Worm (Caenorhabditis elegans) whole organism, young adult: ENCODE results near the gene F53A9.9.

Experiments used
- B0261.1 ChIP-seq: sonication (generic microtip); optimal IDR thresholded peaks from 2 replicates; lab custom pipeline; 2016; ENCODE audit warnings: mild to moderate bottlenecking, missing genetic modification characterization, moderate library complexity, missing compliant biosample characterization
- C06A6.2 ChIP-seq: fragments of 200-800 bp; sonication (Bioruptor generic); conservative IDR thresholded peaks from 2 replicates; pipeline ENCODE4 v1.3.6; 2022; ENCODE audit warnings: missing genetic modification characterization, missing compliant biosample characterization
- C17E4.6 ChIP-seq: fragments of 200-800 bp; sonication (Bioruptor generic); IDR thresholded peaks from 2 replicates; pipeline ENCODE4 v1.3.6; 2022; ENCODE audit warnings: missing genetic modification reagents, missing genetic modification characterization, missing compliant biosample characterization
- K11D2.4 ChIP-seq: fragments of 200-800 bp; sonication (Bioruptor generic); IDR thresholded peaks from 2 replicates; pipeline ENCODE4 v1.3.6; 2022; ENCODE audit warnings: missing genetic modification reagents, missing genetic modification characterization, missing compliant biosample characterization
- K12H6.12 ChIP-seq: fragments of 200-800 bp; sonication (Bioruptor generic); optimal IDR thresholded peaks from 2 replicates; lab custom pipeline; 2018; ENCODE audit warnings: mild to moderate bottlenecking, missing genetic modification characterization, missing compliant biosample characterization
- Y53F4B.3 ChIP-seq: fragments of 200-800 bp; sonication (Bioruptor generic); IDR thresholded peaks from 2 replicates; pipeline ENCODE4 v1.3.6; 2022; ENCODE audit warnings: missing genetic modification reagents, missing genetic modification characterization, missing compliant biosample characterization
- Y53G8AR.9 ChIP-seq: fragments of 200-800 bp; sonication (Bioruptor generic); conservative IDR thresholded peaks from 2 replicates; pipeline ENCODE4 v1.3.6; 2022; ENCODE audit warnings: missing genetic modification reagents, missing genetic modification characterization, missing compliant biosample characterization
- Y67H2A.10 ChIP-seq: fragments of 200-800 bp; sonication (Bioruptor generic); conservative IDR thresholded peaks from 2 replicates; pipeline ENCODE4 v1.3.6; 2022; ENCODE audit warnings: missing genetic modification reagents, missing genetic modification characterization, missing compliant biosample characterization
- attf-6 ChIP-seq: fragments of 200-800 bp; sonication (Bioruptor generic); IDR thresholded peaks from 2 replicates; pipeline ENCODE4 v1.3.6; 2022; ENCODE audit warnings: missing genetic modification reagents, missing genetic modification characterization, missing compliant biosample characterization
- bed-2 ChIP-seq: fragments of 200-800 bp; sonication (Bioruptor generic); IDR thresholded peaks from 2 replicates; pipeline ENCODE4 v1.3.6; 2022; ENCODE audit warnings: missing genetic modification reagents, missing genetic modification characterization, missing compliant biosample characterization
- cebp-1 ChIP-seq, 2 experiments: fragments of 200-800 bp in 1 of 2; sonication (Bioruptor generic) in 1 of 2; sonication (generic microtip) in 1 of 2; IDR thresholded peaks in 1 of 2; optimal IDR thresholded peaks in 1 of 2; 2 replicates each; pipeline versions ENCODE4 v1.3.6 to Lab custom; 2017 to 2022; ENCODE audit warnings: missing compliant biosample characterization in 2 of 2, missing genetic modification characterization in 2 of 2, mild to moderate bottlenecking in 1 of 2, missing genetic modification reagents in 1 of 2, moderate library complexity in 1 of 2
- ceh-40 ChIP-seq: fragments of 200-800 bp; sonication (Bioruptor generic); IDR thresholded peaks from 2 replicates; pipeline ENCODE4 v1.3.6; 2022; ENCODE audit warnings: missing genetic modification characterization, missing compliant biosample characterization
- dox-1 ChIP-seq: fragments of 200-800 bp; sonication (Bioruptor generic); IDR thresholded peaks from 2 replicates; pipeline ENCODE4 v1.3.6; 2022; ENCODE audit warnings: missing genetic modification reagents, missing genetic modification characterization, missing compliant biosample characterization
- dpl-1 ChIP-seq: fragments of 150-350 bp; optimal IDR thresholded peaks from 2 replicates; lab custom pipeline; 2014; ENCODE audit warnings: missing biosample characterization, missing genetic modification reagents, missing genetic modification characterization
- ets-4 ChIP-seq: fragments of 200-800 bp; sonication (Bioruptor generic); optimal IDR thresholded peaks from 2 replicates; lab custom pipeline; 2018; ENCODE audit warnings: mild to moderate bottlenecking, missing genetic modification characterization, missing compliant biosample characterization
- gei-17 ChIP-seq: fragments of 200-800 bp; sonication (Bioruptor generic); optimal IDR thresholded peaks from 2 replicates; lab custom pipeline; 2018; ENCODE audit warnings: mild to moderate bottlenecking, missing genetic modification characterization, missing compliant biosample characterization
- hmg-1.2 ChIP-seq: fragments of 200-800 bp; sonication (Bioruptor generic); IDR thresholded peaks from 2 replicates; pipeline ENCODE4 v1.3.6; 2022; ENCODE audit warnings: missing genetic modification reagents, missing genetic modification characterization, missing compliant biosample characterization
- let-607 ChIP-seq, 2 experiments: fragments of 200-800 bp in 1 of 2; sonication (Bioruptor generic) in 1 of 2; sonication (generic microtip) in 1 of 2; optimal IDR thresholded peaks; 2 replicates each; lab custom pipeline; 2016 to 2018; ENCODE audit warnings: mild to moderate bottlenecking in 2 of 2, missing compliant biosample characterization in 2 of 2, missing genetic modification characterization in 2 of 2, moderate library complexity in 2 of 2, missing genotype in 1 of 2
- lin-26 ChIP-seq: fragments of 200-800 bp; sonication (Bioruptor generic); IDR thresholded peaks from 2 replicates; pipeline ENCODE4 v1.3.6; 2022; ENCODE audit warnings: missing genetic modification reagents, missing genetic modification characterization, missing compliant biosample characterization
- lir-1 ChIP-seq: fragments of 200-800 bp; sonication (Bioruptor generic); conservative IDR thresholded peaks from 2 replicates; pipeline ENCODE4 v1.3.6; 2022; ENCODE audit warnings: missing genetic modification reagents, missing genetic modification characterization, missing compliant biosample characterization
- lsl-1 ChIP-seq: fragments of 200-800 bp; sonication (Bioruptor generic); optimal IDR thresholded peaks from 2 replicates; lab custom pipeline; 2018; ENCODE audit warnings: mild to moderate bottlenecking, missing genetic modification characterization, moderate library complexity, missing compliant biosample characterization
- madf-10 ChIP-seq: sonication (generic microtip); optimal IDR thresholded peaks from 2 replicates; lab custom pipeline; 2016; ENCODE audit warnings: mild to moderate bottlenecking, missing genetic modification characterization, missing compliant biosample characterization
- madf-6 ChIP-seq: fragments of 200-800 bp; sonication (Bioruptor generic); IDR thresholded peaks from 2 replicates; pipeline ENCODE4 v1.3.6; 2022; ENCODE audit warnings: missing genetic modification reagents, missing genetic modification characterization, missing compliant biosample characterization
- mcd-1 ChIP-seq: fragments of 200-800 bp; sonication (Bioruptor generic); IDR thresholded peaks from 2 replicates; pipeline ENCODE4 v1.3.6; 2022; ENCODE audit warnings: missing genetic modification reagents, missing genetic modification characterization, missing compliant biosample characterization
- mel-28 ChIP-seq: sonication (generic microtip); optimal IDR thresholded peaks from 2 replicates; lab custom pipeline; 2016; ENCODE audit warnings: borderline replicate concordance, mild to moderate bottlenecking, missing genetic modification characterization, missing compliant biosample characterization
- mes-4 ChIP-seq: sonication (generic microtip); optimal IDR thresholded peaks from 2 replicates; lab custom pipeline; 2016; ENCODE audit warnings: missing genotype, missing genetic modification characterization, missing compliant biosample characterization
- mxl-1 ChIP-seq: sonication (generic microtip); optimal IDR thresholded peaks from 2 replicates; lab custom pipeline; 2016; ENCODE audit warnings: missing genetic modification characterization, missing compliant biosample characterization
- nfya-2 ChIP-seq: fragments of 200-800 bp; sonication (Bioruptor generic); IDR thresholded peaks from 2 replicates; pipeline ENCODE4 v1.3.6; 2022; ENCODE audit warnings: missing genetic modification reagents, missing genetic modification characterization, missing compliant biosample characterization
- nhr-80 ChIP-seq: sonication (generic microtip); optimal IDR thresholded peaks from 2 replicates; lab custom pipeline; 2016; ENCODE audit warnings: missing genetic modification characterization, missing compliant biosample characterization
- pbrm-1 ChIP-seq: fragments of 200-800 bp; sonication (Bioruptor generic); IDR thresholded peaks from 2 replicates; pipeline ENCODE4 v1.3.6; 2022; ENCODE audit warnings: missing genetic modification reagents, missing genetic modification characterization, missing compliant biosample characterization
- sdz-38 ChIP-seq: sonication (generic microtip); optimal IDR thresholded peaks from 2 replicates; lab custom pipeline; 2016; ENCODE audit warnings: missing genotype, missing genetic modification characterization, missing compliant biosample characterization
- snpc-1.3 ChIP-seq: sonication (generic microtip); optimal IDR thresholded peaks from 2 replicates; lab custom pipeline; 2017; ENCODE audit warnings: missing genetic modification characterization, mild to moderate bottlenecking, missing compliant biosample characterization, antibody characterized with exemption, moderate library complexity, missing genotype, missing genetic modification reagents; ENCODE audit not compliant: insufficient read depth
- tbp1 ChIP-seq: fragments of 200-800 bp; sonication (Bioruptor generic); optimal IDR thresholded peaks from 2 replicates; lab custom pipeline; 2018; ENCODE audit warnings: mild to moderate bottlenecking, missing genetic modification characterization, missing compliant biosample characterization
- tlf-1 ChIP-seq: fragments of 200-800 bp; sonication (Bioruptor generic); optimal IDR thresholded peaks from 2 replicates; lab custom pipeline; 2018; ENCODE audit warnings: mild to moderate bottlenecking, missing genetic modification characterization, missing compliant biosample characterization
- ztf-3 ChIP-seq: fragments of 200-800 bp; sonication (Bioruptor generic); optimal IDR thresholded peaks from 2 replicates; lab custom pipeline; 2018; ENCODE audit warnings: mild to moderate bottlenecking, missing genetic modification characterization, missing compliant biosample characterization

Gene F53A9.9

ce11 chrX:8762927-8763326 lies 42.4 kb upstream of the F53A9.9 start:
- TF ChIP-seq ceh-40 (GFP tag; lab: Robert Waterston, UW) (no peak), madf-6 (GFP tag; lab: Robert Waterston, UW) (no peak), ets-4 (GFP tag; lab: Kevin White, UChicago) (no peak), gei-17 (no peak), mel-28 (tag; lab: Kevin White, UChicago) (no peak), lir-1 (GFP tag; lab: Robert Waterston, UW) (no peak), nfya-2 (GFP tag; lab: Robert Waterston, UW) (no peak), mxl-1 (no peak), tlf-1 (GFP tag; lab: Kevin White, UChicago) (no peak), let-607 (tag; optimal IDR thresholded peaks at IDR 0.05; lab: Kevin White, UChicago) (no peak), B0261.1 (tag; lab: Kevin White, UChicago) (no peak), dpl-1 (GFP tag; lab: Kevin White, UChicago) (no peak), lin-26 (GFP tag; lab: Robert Waterston, UW) (no peak), Y53G8AR.9 (GFP tag; lab: Robert Waterston, UW) (no peak), cebp-1 (GFP tag; IDR thresholded peaks at IDR 0.05; lab: Robert Waterston, UW) (no peak), cebp-1 (tag; optimal IDR thresholded peaks at IDR 0.05; lab: Kevin White, UChicago) (no peak), snpc-1.3 (tag; lab: Kevin White, UChicago) (no peak), mes-4 (no peak), madf-10 (tag; lab: Kevin White, UChicago) (no peak), bed-2 (GFP tag; lab: Robert Waterston, UW) (no peak)

- TF ChIP-seq C17E4.6 (no peak), mcd-1 (no peak), gei-17 (no peak), attf-6 (GFP tag; lab: Robert Waterston, UW) (no peak)
Measured at ce11 chrX:8761497-8761896, 40.9 kb upstream of the F53A9.9 start, which contains the start of gene M02D8.5. TSS of gene M02D8.5 (minus strand) at chrX:8761597.

- TF ChIP-seq tbp1 (GFP tag; lab: Kevin White, UChicago), result no peak
- no peak for TF ChIP-seq ztf-3 (GFP tag; lab: Kevin White, UChicago)
Measured at ce11 chrX:8761060-8761459, 40.5 kb upstream of the F53A9.9 start.

- TF ChIP-seq dox-1 (GFP tag; lab: Robert Waterston, UW) (no peak), tlf-1 (GFP tag; lab: Kevin White, UChicago) (no peak), Y67H2A.10 (no peak), nhr-80 (peak; percentile 14)
Measured at ce11 chrX:8755987-8756386, 35.4 kb upstream of the F53A9.9 start.

ce11 chrX:8754285-8754795 lies 33.8 kb upstream of the F53A9.9 start:
- TF ChIP-seq ets-4 (GFP tag; lab: Kevin White, UChicago) (no peak), lin-26 (GFP tag; lab: Robert Waterston, UW) (no peak), K12H6.12 (tag; lab: Kevin White, UChicago) (no peak), pbrm-1 (GFP tag; lab: Robert Waterston, UW) (no peak), Y53F4B.3 (no peak), K11D2.4 (no peak), hmg-1.2 (GFP tag; lab: Robert Waterston, UW) (no peak), ztf-3 (GFP tag; lab: Kevin White, UChicago) (no peak), C06A6.2 (GFP tag; lab: Robert Waterston, UW) (no peak), bed-2 (GFP tag; lab: Robert Waterston, UW) (no peak), sdz-38 (tag; lab: Kevin White, UChicago) (no peak), mel-28 (tag; lab: Kevin White, UChicago) (no peak), lsl-1 (GFP tag; lab: Kevin White, UChicago) (no peak)
